Worm (Caenorhabditis elegans) whole organism, late embryonic: ENCODE data around the gene C54C6.5.

ENCODE experiments used
- C08G9.2 ChIP-seq: sonication (generic microtip); optimal IDR thresholded peaks from 2 replicates; lab custom pipeline; 2016; ENCODE audit warnings: mild to moderate bottlenecking, missing genetic modification characterization, moderate library complexity, missing compliant biosample characterization
- C38D4.7 ChIP-seq: fragments of 200-800 bp; sonication (Bioruptor generic); optimal IDR thresholded peaks from 2 replicates; lab custom pipeline; 2018; ENCODE audit warnings: mild to moderate bottlenecking, missing genetic modification characterization, moderate library complexity, missing compliant biosample characterization
- F13H6.1 ChIP-seq: sonication (generic microtip); optimal IDR thresholded peaks from 2 replicates; lab custom pipeline; 2016; ENCODE audit warnings: missing genetic modification characterization, missing compliant biosample characterization
- K02D7.2 ChIP-seq: sonication (generic microtip); optimal IDR thresholded peaks from 2 replicates; lab custom pipeline; 2017; ENCODE audit warnings: mild to moderate bottlenecking, missing genetic modification characterization, missing compliant biosample characterization
- K09A11.1 ChIP-seq: sonication (generic microtip); optimal IDR thresholded peaks from 2 replicates; lab custom pipeline; 2017; ENCODE audit warnings: antibody characterized with exemption, mild to moderate bottlenecking, missing genetic modification characterization, missing compliant biosample characterization; ENCODE audit not compliant: insufficient read depth
- T23F11.4 ChIP-seq: fragments of 200-800 bp; sonication (Bioruptor generic); optimal IDR thresholded peaks from 2 replicates; lab custom pipeline; 2018; ENCODE audit warnings: mild to moderate bottlenecking, missing genetic modification characterization, missing compliant biosample characterization
- Y22D7AL.16 ChIP-seq: sonication (generic microtip); optimal IDR thresholded peaks from 2 replicates; lab custom pipeline; 2016; ENCODE audit warnings: missing genetic modification characterization, missing compliant biosample characterization
- ahr-1 ChIP-seq: sonication (generic microtip); optimal IDR thresholded peaks from 2 replicates; lab custom pipeline; 2016; ENCODE audit warnings: missing genetic modification characterization, missing compliant biosample characterization
- ama-1 ChIP-seq: fragments of 150-350 bp; optimal IDR thresholded peaks from 2 replicates; lab custom pipeline; 2014
- ceh-18 ChIP-seq: sonication (generic microtip); optimal IDR thresholded peaks from 2 replicates; lab custom pipeline; 2016; ENCODE audit warnings: missing genetic modification characterization, missing compliant biosample characterization
- ceh-19 ChIP-seq: fragments of 200-800 bp; sonication (Bioruptor generic); optimal IDR thresholded peaks from 2 replicates; lab custom pipeline; 2018; ENCODE audit warnings: mild to moderate bottlenecking, missing genetic modification characterization, missing compliant biosample characterization
- ceh-2 ChIP-seq: sonication (generic microtip); optimal IDR thresholded peaks from 2 replicates; lab custom pipeline; 2016; ENCODE audit warnings: missing genotype, missing genetic modification characterization, missing compliant biosample characterization
- ceh-22 ChIP-seq: sonication (generic microtip); optimal IDR thresholded peaks from 2 replicates; lab custom pipeline; 2017; ENCODE audit warnings: missing biosample characterization, missing genetic modification characterization
- ceh-24 ChIP-seq: sonication (generic microtip); optimal IDR thresholded peaks from 2 replicates; lab custom pipeline; 2016; ENCODE audit warnings: mild to moderate bottlenecking, missing genetic modification characterization, missing compliant biosample characterization
- ceh-30 ChIP-seq: fragments of 150-350 bp; optimal IDR thresholded peaks from 2 replicates; lab custom pipeline; 2014; ENCODE audit warnings: missing biosample characterization, missing genetic modification characterization
- ceh-31 ChIP-seq: sonication (generic microtip); optimal IDR thresholded peaks from 2 replicates; lab custom pipeline; 2016; ENCODE audit warnings: missing genetic modification characterization, missing compliant biosample characterization
- ceh-45 ChIP-seq: fragments of 200-800 bp; sonication (Bioruptor generic); IDR thresholded peaks from 2 replicates; pipeline ENCODE4 v1.3.6; 2022; ENCODE audit warnings: missing genetic modification reagents, missing genetic modification characterization, missing compliant biosample characterization
- ceh-9 ChIP-seq: sonication (generic microtip); optimal IDR thresholded peaks from 2 replicates; lab custom pipeline; 2016; ENCODE audit warnings: mild to moderate bottlenecking, missing genetic modification characterization, inconsistent platforms, missing compliant biosample characterization
- che-1 ChIP-seq: sonication (generic microtip); optimal IDR thresholded peaks from 2 replicates; lab custom pipeline; 2016; ENCODE audit warnings: mild to moderate bottlenecking, missing genetic modification characterization, missing compliant biosample characterization
- dmd-4 ChIP-seq: sonication (generic microtip); optimal IDR thresholded peaks from 2 replicates; lab custom pipeline; 2016; ENCODE audit warnings: borderline replicate concordance, missing genetic modification characterization, missing compliant biosample characterization
- dve-1 ChIP-seq: sonication (generic microtip); optimal IDR thresholded peaks from 2 replicates; lab custom pipeline; 2017; ENCODE audit warnings: antibody characterized with exemption, mild to moderate bottlenecking, missing genetic modification characterization, missing compliant biosample characterization
- elt-2 ChIP-seq: sonication (generic microtip); optimal IDR thresholded peaks from 2 replicates; lab custom pipeline; 2016; ENCODE audit warnings: missing genetic modification reagents, missing genetic modification characterization, missing compliant biosample characterization
- elt-4 ChIP-seq: sonication (generic microtip); optimal IDR thresholded peaks from 2 replicates; lab custom pipeline; 2016; ENCODE audit warnings: missing genetic modification characterization, missing compliant biosample characterization
- ets-4 ChIP-seq: sonication (generic microtip); optimal IDR thresholded peaks from 2 replicates; lab custom pipeline; 2016; ENCODE audit warnings: missing genetic modification characterization, missing compliant biosample characterization
- eyg-1 ChIP-seq: sonication (generic microtip); optimal IDR thresholded peaks from 2 replicates; lab custom pipeline; 2016; ENCODE audit warnings: missing genotype, missing genetic modification characterization, missing compliant biosample characterization
- fax-1 ChIP-seq: sonication (generic microtip); optimal IDR thresholded peaks from 2 replicates; lab custom pipeline; 2016; ENCODE audit warnings: missing genotype, missing genetic modification characterization, missing compliant biosample characterization
- fkh-10 ChIP-seq: fragments of 150-350 bp; optimal IDR thresholded peaks from 2 replicates; lab custom pipeline; 2014; ENCODE audit warnings: missing biosample characterization, missing genetic modification reagents, missing genetic modification characterization
- fkh-6 ChIP-seq: sonication (generic microtip); optimal IDR thresholded peaks from 2 replicates; lab custom pipeline; 2016; ENCODE audit warnings: missing genetic modification characterization, missing compliant biosample characterization
- gmeb-2 ChIP-seq: sonication (generic microtip); optimal IDR thresholded peaks from 2 replicates; lab custom pipeline; 2016; ENCODE audit warnings: missing genetic modification characterization, inconsistent platforms, missing compliant biosample characterization
- hlh-13 ChIP-seq: fragments of 200-800 bp; sonication (Bioruptor generic); optimal IDR thresholded peaks from 2 replicates; lab custom pipeline; 2018; ENCODE audit warnings: mild to moderate bottlenecking, missing genetic modification characterization, missing compliant biosample characterization
- hlh-15 ChIP-seq: sonication (generic microtip); optimal IDR thresholded peaks from 2 replicates; lab custom pipeline; 2016; ENCODE audit warnings: missing genetic modification characterization, missing compliant biosample characterization
- lim-6 ChIP-seq: sonication (generic microtip); optimal IDR thresholded peaks from 2 replicates; lab custom pipeline; 2016; ENCODE audit warnings: missing genetic modification characterization, missing compliant biosample characterization
- madf-2 ChIP-seq: sonication (generic microtip); optimal IDR thresholded peaks from 2 replicates; lab custom pipeline; 2017; ENCODE audit warnings: missing genetic modification characterization, missing compliant biosample characterization
- nfya-1 ChIP-seq: sonication (generic microtip); optimal IDR thresholded peaks from 2 replicates; lab custom pipeline; 2017; ENCODE audit warnings: missing genetic modification characterization, mild to moderate bottlenecking, missing compliant biosample characterization, antibody characterized with exemption, moderate library complexity
- nhr-11 ChIP-seq: fragments of 150-350 bp; optimal IDR thresholded peaks from 2 replicates; lab custom pipeline; 2014; ENCODE audit warnings: missing biosample characterization, missing genetic modification characterization
- nhr-232 ChIP-seq: sonication (generic microtip); optimal IDR thresholded peaks from 2 replicates; lab custom pipeline; 2016; ENCODE audit warnings: missing genetic modification characterization, missing compliant biosample characterization
- odd-2 ChIP-seq: sonication (generic microtip); optimal IDR thresholded peaks from 2 replicates; lab custom pipeline; 2017; ENCODE audit warnings: antibody characterized with exemption, mild to moderate bottlenecking, missing genetic modification characterization, missing compliant biosample characterization
- pag-3 ChIP-seq: sonication (generic microtip); optimal IDR thresholded peaks from 2 replicates; lab custom pipeline; 2016; ENCODE audit warnings: missing compliant biosample characterization, missing genetic modification characterization, borderline replicate concordance
- pat-9 ChIP-seq: fragments of 200-800 bp; sonication (Bioruptor generic); optimal IDR thresholded peaks from 2 replicates; lab custom pipeline; 2018; ENCODE audit warnings: mild to moderate bottlenecking, missing genetic modification characterization, moderate library complexity, missing compliant biosample characterization
- pha-2 ChIP-seq: sonication (generic microtip); optimal IDR thresholded peaks from 2 replicates; lab custom pipeline; 2017; ENCODE audit warnings: mild to moderate bottlenecking, missing genetic modification characterization, missing compliant biosample characterization
- pha-4 ChIP-seq: fragments of 150-350 bp; optimal IDR thresholded peaks from 2 replicates; lab custom pipeline; 2018; ENCODE audit warnings: missing biosample characterization, missing genetic modification reagents, missing genetic modification characterization
- pqm-1 ChIP-seq: sonication (generic microtip); optimal IDR thresholded peaks from 2 replicates; lab custom pipeline; 2016; ENCODE audit warnings: missing genetic modification characterization, missing compliant biosample characterization
- pros-1 ChIP-seq: fragments of 150-350 bp; optimal IDR thresholded peaks from 2 replicates; lab custom pipeline; 2014; ENCODE audit warnings: missing biosample characterization, missing genetic modification reagents, missing genetic modification characterization
- ref-2 ChIP-seq: sonication (generic microtip); optimal IDR thresholded peaks from 2 replicates; lab custom pipeline; 2016; ENCODE audit warnings: missing genetic modification characterization, missing compliant biosample characterization
- sdc-2 ChIP-seq: sonication (generic microtip); optimal IDR thresholded peaks from 2 replicates; lab custom pipeline; 2016; ENCODE audit warnings: missing genotype, missing genetic modification characterization, missing compliant biosample characterization
- sox-4 ChIP-seq: sonication (generic microtip); optimal IDR thresholded peaks from 2 replicates; lab custom pipeline; 2017; ENCODE audit warnings: mild to moderate bottlenecking, missing genetic modification characterization, inconsistent platforms, missing compliant biosample characterization
- syd-9 ChIP-seq: sonication (generic microtip); optimal IDR thresholded peaks from 2 replicates; lab custom pipeline; 2016; ENCODE audit warnings: mild to moderate bottlenecking, missing genetic modification characterization, moderate library complexity, missing compliant biosample characterization
- tbx-7 ChIP-seq: sonication (generic microtip); optimal IDR thresholded peaks from 2 replicates; lab custom pipeline; 2016; ENCODE audit warnings: missing genotype, missing genetic modification characterization, missing compliant biosample characterization
- ttx-3 ChIP-seq: sonication (generic microtip); optimal IDR thresholded peaks from 2 replicates; lab custom pipeline; 2016; ENCODE audit warnings: missing genetic modification reagents, missing genetic modification characterization, missing compliant biosample characterization
- unc-3 ChIP-seq, 2 experiments: fragments of 200-800 bp in 1 of 2; sonication (Bioruptor generic) in 1 of 2; sonication (generic microtip) in 1 of 2; conservative IDR thresholded peaks in 1 of 2; optimal IDR thresholded peaks in 1 of 2; 2 replicates each; pipeline versions ENCODE4 v1.3.6 to Lab custom; 2016 to 2022; ENCODE audit warnings: missing compliant biosample characterization in 2 of 2, missing genetic modification characterization in 2 of 2, missing genetic modification reagents in 1 of 2
- unc-42 ChIP-seq: sonication (generic microtip); optimal IDR thresholded peaks from 2 replicates; lab custom pipeline; 2016; ENCODE audit warnings: missing genotype, missing genetic modification characterization, missing compliant biosample characterization
- unc-55 ChIP-seq: sonication (generic microtip); optimal IDR thresholded peaks from 2 replicates; lab custom pipeline; 2017; ENCODE audit warnings: missing biosample characterization, missing genetic modification reagents, missing genetic modification characterization
- unc-86 ChIP-seq: sonication (generic microtip); optimal IDR thresholded peaks from 2 replicates; lab custom pipeline; 2016; ENCODE audit warnings: missing genetic modification characterization, missing compliant biosample characterization
- ztf-16 ChIP-seq: sonication (generic microtip); optimal IDR thresholded peaks from 2 replicates; lab custom pipeline; 2017; ENCODE audit warnings: missing genetic modification characterization, missing compliant biosample characterization

Gene C54C6.5

DNA sequence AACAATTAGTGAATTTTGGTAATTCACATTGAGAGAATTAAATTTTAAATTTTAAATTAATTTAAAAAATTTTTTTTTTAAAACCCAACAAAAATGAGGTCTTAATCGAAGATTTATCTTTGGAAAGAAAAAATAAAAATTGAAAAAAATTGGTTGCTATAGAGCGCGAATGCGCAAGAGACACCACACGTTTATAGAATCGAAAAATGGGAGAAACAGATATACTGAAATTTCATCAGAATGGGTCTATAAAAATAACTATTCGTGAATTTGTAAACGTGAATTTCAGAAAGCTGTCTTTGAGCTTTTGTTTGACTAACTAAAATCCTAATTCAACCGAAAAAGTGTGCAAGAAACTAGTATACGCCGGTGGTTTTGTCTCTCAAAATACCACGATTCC lies 9.2 kb downstream of the C54C6.5 start:
- no peak for TF ChIP-seq syd-9 (tag; lab: Kevin White, UChicago)
- no peak for TF ChIP-seq ceh-19
- peak; percentile 1 for TF ChIP-seq ceh-18 (tag; lab: Kevin White, UChicago)
- TF ChIP-seq pros-1, result no peak
- TF ChIP-seq ama-1 (lab: Kevin White, UChicago), result no peak
- TF ChIP-seq F13H6.1 (tag; lab: Kevin White, UChicago), result no peak
- no peak for TF ChIP-seq nfya-1 (tag; lab: Kevin White, UChicago)
- no peak for TF ChIP-seq eyg-1 (tag; lab: Kevin White, UChicago)
- no peak for TF ChIP-seq ahr-1 (tag; lab: Kevin White, UChicago)
- TF ChIP-seq ztf-16 (tag; lab: Kevin White, UChicago), result peak; percentile 14
- no peak for TF ChIP-seq sox-4
- no peak for TF ChIP-seq madf-2 (tag; lab: Kevin White, UChicago)
- no peak for TF ChIP-seq ceh-9 (tag; lab: Kevin White, UChicago)
- no peak for TF ChIP-seq lim-6 (tag; lab: Kevin White, UChicago)
- TF ChIP-seq ceh-22 (tag; lab: Kevin White, UChicago), result no peak
- TF ChIP-seq odd-2 (tag; lab: Kevin White, UChicago), result no peak
- TF ChIP-seq ceh-2 (tag; lab: Kevin White, UChicago), result peak; percentile 62
- no peak for TF ChIP-seq nhr-11
- no peak for TF ChIP-seq che-1
- no peak for TF ChIP-seq pha-4 (tag; lab: Kevin White, UChicago)
- no peak for TF ChIP-seq dve-1 (tag; lab: Kevin White, UChicago)
- no peak for TF ChIP-seq pat-9
- TF ChIP-seq pag-3 (tag; lab: Kevin White, UChicago), result no peak
- no peak for TF ChIP-seq unc-86 (tag; lab: Kevin White, UChicago)
- TF ChIP-seq gmeb-2 (tag; lab: Kevin White, UChicago), result no peak
- TF ChIP-seq fax-1, result peak; percentile 66
- no peak for TF ChIP-seq fkh-6
- TF ChIP-seq fkh-10 (GFP tag; lab: Kevin White, UChicago), result no peak
- no peak for TF ChIP-seq ceh-45
- peak; percentile 15 for TF ChIP-seq ttx-3
- peak; percentile 68 for TF ChIP-seq elt-2 (tag; lab: Kevin White, UChicago)
- no peak for TF ChIP-seq C38D4.7 (GFP tag; lab: Kevin White, UChicago)
- no peak for TF ChIP-seq Y22D7AL.16 (tag; lab: Kevin White, UChicago)
- no peak for TF ChIP-seq ceh-30 (tag; lab: Kevin White, UChicago)
- TF ChIP-seq nhr-232 (tag; lab: Kevin White, UChicago), result no peak
- TF ChIP-seq ref-2 (tag; lab: Kevin White, UChicago), result peak; percentile 60
- no peak for TF ChIP-seq unc-55
- TF ChIP-seq pqm-1 (tag; lab: Kevin White, UChicago), result no peak
- no peak for TF ChIP-seq K02D7.2 (tag; lab: Kevin White, UChicago)
- no peak for TF ChIP-seq hlh-15 (tag; lab: Kevin White, UChicago)
- TF ChIP-seq ets-4 (tag; lab: Kevin White, UChicago), result peak; percentile 60
- no peak for TF ChIP-seq unc-3 (GFP tag; conservative IDR thresholded peaks at IDR 0.05; lab: Robert Waterston, UW)
- TF ChIP-seq unc-3 (tag; optimal IDR thresholded peaks at IDR 0.05; lab: Kevin White, UChicago), result peak; percentile 16
- TF ChIP-seq ceh-24 (tag; lab: Kevin White, UChicago), result no peak
- TF ChIP-seq sdc-2, result no peak
- no peak for TF ChIP-seq hlh-13
- TF ChIP-seq elt-4 (tag; lab: Kevin White, UChicago), result no peak
- peak; percentile 88 for TF ChIP-seq ceh-31 (tag; lab: Kevin White, UChicago)
- no peak for TF ChIP-seq unc-42
- peak; percentile 72 for TF ChIP-seq C08G9.2
- no peak for TF ChIP-seq T23F11.4
- no peak for TF ChIP-seq pha-2 (tag; lab: Kevin White, UChicago)
- TF ChIP-seq tbx-7 (tag; lab: Kevin White, UChicago), result peak; percentile 70
- TF ChIP-seq dmd-4, result no peak
- TF ChIP-seq K09A11.1 (tag; lab: Kevin White, UChicago), result no peak
